Fruit fly (Drosophila melanogaster) whole organism, embryonic: ENCODE results near the gene MICAL-like.

Experiments
- Abd-B ChIP-seq: fragments of 200-800 bp; sonication (Bioruptor generic); optimal IDR thresholded peaks from 2 replicates; lab custom pipeline; 2018; ENCODE audit warnings: missing biosample characterization, mild to moderate bottlenecking, missing genetic modification characterization, moderate library complexity
- Blimp-1 ChIP-seq: fragments of 200-800 bp; sonication (Bioruptor generic); optimal IDR thresholded peaks from 3 replicates; lab custom pipeline; 2018; ENCODE audit warnings: missing biosample characterization, missing genetic modification characterization, mild to moderate bottlenecking, moderate library complexity, missing genetic modification reagents
- BtbVII ChIP-seq: fragments of 200-800 bp; sonication (Bioruptor generic); optimal IDR thresholded peaks from 3 replicates; lab custom pipeline; 2017; ENCODE audit warnings: missing biosample characterization, mild to moderate bottlenecking, missing genetic modification characterization
- C15 ChIP-seq: fragments of 200-800 bp; sonication (Bioruptor generic); IDR thresholded peaks from 3 replicates; pipeline ENCODE4 v1.3.6; 2022; ENCODE audit warnings: missing biosample characterization, missing genetic modification characterization
- CG11085 ChIP-seq: fragments of 200-800 bp; sonication (Bioruptor generic); IDR thresholded peaks from 2 replicates; pipeline ENCODE4 v1.3.6; 2022; ENCODE audit warnings: missing biosample characterization, missing genetic modification characterization
- CG11093 ChIP-seq: fragments of 200-800 bp; sonication (Bioruptor generic); IDR thresholded peaks from 3 replicates; pipeline ENCODE4 v1.3.6; 2022; ENCODE audit warnings: missing biosample characterization, missing genetic modification characterization
- CG11504 ChIP-seq: fragments of 200-800 bp; sonication (Bioruptor generic); optimal IDR thresholded peaks from 3 replicates; lab custom pipeline; 2019; ENCODE audit warnings: missing biosample characterization, mild to moderate bottlenecking, missing genetic modification characterization, moderate library complexity
- CG12942 ChIP-seq: fragments of 200-800 bp; sonication (Bioruptor generic); optimal IDR thresholded peaks from 3 replicates; lab custom pipeline; 2016; ENCODE audit warnings: missing biosample characterization, missing genetic modification characterization
- CG14965 ChIP-seq: fragments of 200-800 bp; sonication (Bioruptor generic); optimal IDR thresholded peaks from 2 replicates; lab custom pipeline; 2016; ENCODE audit warnings: missing biosample characterization, missing genetic modification characterization, borderline replicate concordance
- CG17568 ChIP-seq: fragments of 200-800 bp; sonication (Bioruptor generic); optimal IDR thresholded peaks from 2 replicates; lab custom pipeline; 2018; ENCODE audit warnings: missing biosample characterization, mild to moderate bottlenecking, missing genetic modification characterization, moderate library complexity
- CG2889 ChIP-seq: fragments of 200-800 bp; sonication (Bioruptor generic); IDR thresholded peaks from 3 replicates; pipeline ENCODE4 v1.3.6; 2022; ENCODE audit warnings: missing biosample characterization, missing genetic modification characterization
- CG3407 ChIP-seq: fragments of 200-800 bp; sonication (Bioruptor generic); optimal IDR thresholded peaks from 2 replicates; lab custom pipeline; 2018; ENCODE audit warnings: missing biosample characterization, mild to moderate bottlenecking, missing genetic modification characterization
- CG4404 ChIP-seq: fragments of 200-800 bp; sonication (Bioruptor generic); IDR thresholded peaks from 2 replicates; pipeline ENCODE4 v1.3.6; 2022; ENCODE audit warnings: missing biosample characterization, missing genetic modification characterization
- CG4617 ChIP-seq: fragments of 200-800 bp; sonication (Bioruptor generic); optimal IDR thresholded peaks from 3 replicates; lab custom pipeline; 2016; ENCODE audit warnings: missing biosample characterization, missing genetic modification characterization, borderline replicate concordance
- CG4820 ChIP-seq: fragments of 200-800 bp; sonication (Bioruptor generic); optimal IDR thresholded peaks from 3 replicates; lab custom pipeline; 2016; ENCODE audit warnings: missing biosample characterization, missing genetic modification characterization
- CG6254 ChIP-seq: fragments of 200-800 bp; sonication (Bioruptor generic); optimal IDR thresholded peaks from 3 replicates; lab custom pipeline; 2017; ENCODE audit warnings: mild to moderate bottlenecking, missing biosample characterization, missing genetic modification reagents, missing genetic modification characterization
- CG7556 ChIP-seq: fragments of 200-800 bp; sonication (Bioruptor generic); optimal IDR thresholded peaks from 2 replicates; lab custom pipeline; 2017; ENCODE audit warnings: missing biosample characterization, mild to moderate bottlenecking, missing genetic modification characterization
- CG7987 ChIP-seq: fragments of 200-800 bp; sonication (Bioruptor generic); optimal IDR thresholded peaks from 2 replicates; lab custom pipeline; 2018; ENCODE audit warnings: missing biosample characterization, mild to moderate bottlenecking, missing genetic modification characterization, moderate library complexity
- CG8944 ChIP-seq: fragments of 200-800 bp; sonication (Bioruptor generic); optimal IDR thresholded peaks from 3 replicates; lab custom pipeline; 2016; ENCODE audit warnings: missing biosample characterization, missing genetic modification characterization
- CG9727 ChIP-seq: fragments of 200-800 bp; sonication (Bioruptor generic); optimal IDR thresholded peaks from 3 replicates; lab custom pipeline; 2017; ENCODE audit warnings: missing biosample characterization, mild to moderate bottlenecking, missing genetic modification characterization
- CHES-1-like ChIP-seq: fragments of 200-800 bp; sonication (Bioruptor generic); optimal IDR thresholded peaks from 2 replicates; lab custom pipeline; 2016; ENCODE audit warnings: missing biosample characterization, missing genetic modification characterization
- Dek ChIP-seq: fragments of 200-800 bp; sonication (Bioruptor generic); optimal IDR thresholded peaks from 3 replicates; lab custom pipeline; 2019; ENCODE audit warnings: missing biosample characterization, mild to moderate bottlenecking, missing genetic modification characterization, moderate library complexity
- Dip3 ChIP-seq: fragments of 200-800 bp; sonication (Bioruptor generic); optimal IDR thresholded peaks from 3 replicates; lab custom pipeline; 2016; ENCODE audit warnings: missing biosample characterization, missing genetic modification characterization
- GATAe ChIP-seq: fragments of 200-800 bp; sonication (Bioruptor generic); conservative IDR thresholded peaks from 2 replicates; pipeline ENCODE4 v1.3.6; 2022; ENCODE audit warnings: missing biosample characterization, missing genetic modification characterization
- Gsc ChIP-seq: fragments of 200-800 bp; sonication (Bioruptor generic); IDR thresholded peaks from 2 replicates; pipeline ENCODE4 v1.3.6; 2022; ENCODE audit warnings: missing biosample characterization, missing genetic modification characterization
- Gug ChIP-seq: fragments of 200-800 bp; sonication (Bioruptor generic); IDR thresholded peaks from 4 replicates; pipeline ENCODE4 v1.3.6; 2022; ENCODE audit warnings: missing biosample characterization, missing genetic modification characterization
- Kr ChIP-seq: fragments of 200-800 bp; sonication (Bioruptor generic); optimal IDR thresholded peaks from 2 replicates; lab custom pipeline; 2017; ENCODE audit warnings: missing biosample characterization, mild to moderate bottlenecking, missing genetic modification characterization
- Max ChIP-seq: fragments of 200-800 bp; sonication (Bioruptor generic); optimal IDR thresholded peaks from 2 replicates; lab custom pipeline; 2016; ENCODE audit warnings: missing biosample characterization, mild to moderate bottlenecking, missing genetic modification characterization
- Mes4 ChIP-seq: fragments of 200-800 bp; sonication (Bioruptor generic); optimal IDR thresholded peaks from 2 replicates; lab custom pipeline; 2016; ENCODE audit warnings: missing biosample characterization, missing genetic modification characterization
- Mrtf ChIP-seq: fragments of 200-800 bp; sonication (Bioruptor generic); IDR thresholded peaks from 3 replicates; pipeline ENCODE4 v1.3.6; 2022; ENCODE audit warnings: missing biosample characterization, missing genetic modification characterization
- Taf1 ChIP-seq: fragments of 200-800 bp; sonication (Bioruptor generic); IDR thresholded peaks from 2 replicates; pipeline ENCODE4 v1.3.6; 2022; ENCODE audit warnings: missing biosample characterization, missing genetic modification characterization
- bbx ChIP-seq: fragments of 200-800 bp; sonication (Bioruptor generic); IDR thresholded peaks from 2 replicates; pipeline ENCODE4 v1.3.6; 2022; ENCODE audit warnings: missing biosample characterization, missing genetic modification characterization; ENCODE audit not compliant: partially characterized antibody
- br ChIP-seq: fragments of >200 bp; optimal IDR thresholded peaks from 2 replicates; lab custom pipeline; 2017
- cad ChIP-seq: fragments of >200 bp; optimal IDR thresholded peaks from 2 replicates; lab custom pipeline; 2017; ENCODE audit warnings: missing biosample characterization, missing genetic modification characterization
- chm ChIP-seq: fragments of 200-800 bp; sonication (Bioruptor generic); IDR thresholded peaks from 2 replicates; pipeline ENCODE4 v1.3.6; 2022; ENCODE audit warnings: missing biosample characterization, missing genetic modification characterization
- chn ChIP-seq: fragments of 200-800 bp; sonication (Bioruptor generic); optimal IDR thresholded peaks from 2 replicates; lab custom pipeline; 2016; ENCODE audit warnings: missing biosample characterization, missing genetic modification characterization
- corto ChIP-seq: fragments of 200-800 bp; sonication (Bioruptor generic); optimal IDR thresholded peaks from 2 replicates; lab custom pipeline; 2016; ENCODE audit warnings: missing biosample characterization, mild to moderate bottlenecking, missing genetic modification characterization, moderate library complexity
- danr ChIP-seq: fragments of 200-800 bp; sonication (Bioruptor generic); IDR thresholded peaks from 2 replicates; pipeline ENCODE4 v1.3.6; 2022; ENCODE audit warnings: missing biosample characterization, missing genetic modification characterization
- disco-r ChIP-seq: fragments of 200-800 bp; sonication (Bioruptor generic); optimal IDR thresholded peaks from 2 replicates; lab custom pipeline; 2016; ENCODE audit warnings: missing biosample characterization, missing genetic modification characterization
- en ChIP-seq: fragments of 200-800 bp; sonication (Bioruptor generic); optimal IDR thresholded peaks from 2 replicates; lab custom pipeline; 2016; ENCODE audit warnings: missing biosample characterization, missing genetic modification characterization
- fru ChIP-seq: fragments of >200 bp; optimal IDR thresholded peaks from 2 replicates; lab custom pipeline; 2017
- lab ChIP-seq: fragments of 200-800 bp; sonication (Bioruptor generic); optimal IDR thresholded peaks from 3 replicates; lab custom pipeline; 2017; ENCODE audit warnings: missing biosample characterization, missing genetic modification characterization, mild to moderate bottlenecking, moderate library complexity, missing genetic modification reagents
- pfk ChIP-seq: fragments of 200-800 bp; sonication (Bioruptor generic); optimal IDR thresholded peaks from 2 replicates; lab custom pipeline; 2018; ENCODE audit warnings: missing biosample characterization, mild to moderate bottlenecking, missing genetic modification characterization, moderate library complexity
- pzg ChIP-seq: fragments of 200-800 bp; sonication (Bioruptor generic); optimal IDR thresholded peaks from 3 replicates; lab custom pipeline; 2018; ENCODE audit warnings: missing biosample characterization, mild to moderate bottlenecking, missing genetic modification characterization, moderate library complexity
- slp2 ChIP-seq: fragments of 200-800 bp; sonication (Bioruptor generic); optimal IDR thresholded peaks from 2 replicates; lab custom pipeline; 2016; ENCODE audit warnings: missing biosample characterization, missing genetic modification characterization
- sna ChIP-seq: fragments of 200-800 bp; sonication (Bioruptor generic); IDR thresholded peaks from 2 replicates; pipeline ENCODE4 v1.3.6; 2022; ENCODE audit warnings: missing biosample characterization, missing genetic modification characterization; ENCODE audit not compliant: partially characterized antibody
- so ChIP-seq: fragments of 200-800 bp; sonication (Bioruptor generic); IDR thresholded peaks from 3 replicates; pipeline ENCODE4 v1.3.6; 2022; ENCODE audit warnings: missing biosample characterization, missing genetic modification characterization
- stc ChIP-seq: fragments of 200-800 bp; sonication (Bioruptor generic); IDR thresholded peaks from 2 replicates; pipeline ENCODE4 v1.3.6; 2022; ENCODE audit warnings: missing biosample characterization, missing genetic modification characterization
- usp ChIP-seq: fragments of >200 bp; optimal IDR thresholded peaks from 2 replicates; lab custom pipeline; 2017; ENCODE audit warnings: missing biosample characterization, missing genetic modification characterization
- vvl ChIP-seq: fragments of 200-800 bp; sonication (Bioruptor generic); IDR thresholded peaks from 2 replicates; pipeline ENCODE4 v1.3.6; 2022; ENCODE audit warnings: missing biosample characterization, missing genetic modification characterization
- wdn ChIP-seq: fragments of 200-800 bp; sonication (Bioruptor generic); IDR thresholded peaks from 2 replicates; pipeline ENCODE4 v1.3.6; 2022; ENCODE audit warnings: missing biosample characterization, missing genetic modification characterization
- zen ChIP-seq: fragments of 200-800 bp; sonication (Bioruptor generic); optimal IDR thresholded peaks from 3 replicates; lab custom pipeline; 2018; ENCODE audit warnings: missing biosample characterization, mild to moderate bottlenecking, missing genetic modification characterization, moderate library complexity
- zfh1 ChIP-seq: fragments of 200-800 bp; sonication (Bioruptor generic); IDR thresholded peaks from 3 replicates; pipeline ENCODE4 v1.3.6; 2022; ENCODE audit warnings: missing biosample characterization, missing genetic modification characterization

The MICAL-like gene

dm6 chr3L:13044335-13044814, 29.2 kb upstream of the MICAL-like start, which contains the start of gene Syx13 (continued):
- TF ChIP-seq GATAe (GFP tag; lab: Robert Waterston, UW) (no peak), lab (GFP tag; lab: Kevin White, UChicago) (peak; percentile 39), Gsc (no peak), slp2 (no peak), Taf1 (no peak), CG17568 (no peak), usp (GFP tag; lab: Kevin White, UChicago) (no peak), CG8944 (GFP tag; lab: Kevin White, UChicago) (no peak), fru (lab: Kevin White, UChicago) (no peak), cad (GFP tag; lab: Kevin White, UChicago) (no peak), C15 (GFP tag; lab: Robert Waterston, UW) (no peak), Blimp-1 (GFP tag; lab: Kevin White, UChicago) (no peak), CHES-1-like (GFP tag; lab: Kevin White, UChicago) (no peak), CG9727 (GFP tag; lab: Kevin White, UChicago) (peak; percentile 36), BtbVII (no peak), Kr (GFP tag; lab: Kevin White, UChicago) (no peak), CG3407 (no peak), so (GFP tag; lab: Robert Waterston, UW) (no peak), CG6254 (GFP tag; lab: Kevin White, UChicago) (no peak), CG4617 (GFP tag; lab: Kevin White, UChicago) (peak; percentile 84), danr (no peak), CG2889 (GFP tag; lab: Robert Waterston, UW) (no peak), Gug (GFP tag; lab: Robert Waterston, UW) (no peak), Max (GFP tag; lab: Kevin White, UChicago) (no peak), CG11085 (GFP tag; lab: Robert Waterston, UW) (no peak), CG4404 (no peak), CG7987 (GFP tag; lab: Kevin White, UChicago) (peak; percentile 11), zen (tag; lab: Kevin White, UChicago) (no peak), Mrtf (GFP tag; lab: Robert Waterston, UW) (no peak), Dek (peak; percentile 3), br (lab: Kevin White, UChicago) (no peak), CG12942 (GFP tag; lab: Kevin White, UChicago) (no peak), wdn (GFP tag; lab: Robert Waterston, UW) (no peak), pfk (GFP tag; lab: Kevin White, UChicago) (no peak), CG7556 (GFP tag; lab: Kevin White, UChicago) (no peak), stc (GFP tag; lab: Robert Waterston, UW) (no peak), Dip3 (GFP tag; lab: Kevin White, UChicago) (no peak), CG11093 (GFP tag; lab: Robert Waterston, UW) (no peak), Abd-B (GFP tag; lab: Kevin White, UChicago) (no peak), pzg (GFP tag; lab: Kevin White, UChicago) (peak; percentile 87), chm (GFP tag; lab: Robert Waterston, UW) (0 out of 2 replicates have a peak, but pooled peaks have one; percentile 41), sna (GFP tag; lab: Robert Waterston, UW) (peak; percentile 78), disco-r (no peak), bbx (GFP tag; lab: Robert Waterston, UW) (peak; percentile 84), corto (GFP tag; lab: Kevin White, UChicago) (no peak), en (GFP tag; lab: Kevin White, UChicago) (no peak), CG4820 (no peak), CG14965 (GFP tag; lab: Kevin White, UChicago) (no peak), vvl (GFP tag; lab: Robert Waterston, UW) (peak; percentile 46), Mes4 (GFP tag; lab: Kevin White, UChicago) (no peak), chn (GFP tag; lab: Kevin White, UChicago) (peak; percentile 53), CG11504 (no peak), zfh1 (GFP tag; lab: Robert Waterston, UW) (0 out of 3 replicates have a peak, but pooled peaks have one; percentile 12)
